Worm (Caenorhabditis elegans) whole organism, L3 larva: Measurements from ENCODE around the gene F53C3.7.
A peak's percentile ranks its signal among the peaks of the same experiment; 100 is the strongest.

ENCODE experiments used
- aly-2 ChIP-seq: fragments of 150-350 bp; optimal IDR thresholded peaks from 2 replicates; lab custom pipeline; 2014; ENCODE audit warnings: missing biosample characterization, missing genetic modification characterization
- ama-1 ChIP-seq: fragments of 150-350 bp; optimal IDR thresholded peaks from 2 replicates; lab custom pipeline; 2018
- ceh-28 ChIP-seq: fragments of 150-350 bp; optimal IDR thresholded peaks from 2 replicates; lab custom pipeline; 2014; ENCODE audit warnings: missing biosample characterization, missing genetic modification reagents, missing genetic modification characterization
- ceh-82 ChIP-seq: fragments of 150-350 bp; optimal IDR thresholded peaks from 2 replicates; lab custom pipeline; 2014; ENCODE audit warnings: missing biosample characterization, missing genetic modification characterization
- ceh-9 ChIP-seq: sonication (generic microtip); optimal IDR thresholded peaks from 2 replicates; lab custom pipeline; 2018; ENCODE audit warnings: missing biosample characterization, missing genetic modification characterization
- daf-12 ChIP-seq: fragments of 150-350 bp; optimal IDR thresholded peaks from 2 replicates; lab custom pipeline; 2014; ENCODE audit warnings: missing biosample characterization, missing genetic modification reagents, missing genetic modification characterization
- egl-27 ChIP-seq: sonication (generic microtip); optimal IDR thresholded peaks from 4 replicates; lab custom pipeline; 2017; ENCODE audit warnings: missing biosample characterization, missing genetic modification reagents, missing genetic modification characterization
- egl-5 ChIP-seq: fragments of 150-350 bp; optimal IDR thresholded peaks from 2 replicates; lab custom pipeline; 2017; ENCODE audit warnings: missing biosample characterization, missing genetic modification reagents, missing genetic modification characterization, inconsistent platforms
- elt-2 ChIP-seq: sonication (generic microtip); optimal IDR thresholded peaks from 2 replicates; lab custom pipeline; 2016; ENCODE audit warnings: missing genetic modification reagents, mild to moderate bottlenecking, missing genetic modification characterization, missing compliant biosample characterization
- eor-1 ChIP-seq, 2 experiments: fragments of 150-350 bp; optimal IDR thresholded peaks; 2 replicates each; lab custom pipeline; 2014 to 2018; ENCODE audit warnings: missing biosample characterization in 2 of 2, missing genetic modification characterization in 2 of 2
- fkh-2 ChIP-seq: fragments of 150-350 bp; optimal IDR thresholded peaks from 2 replicates; lab custom pipeline; 2014; ENCODE audit warnings: missing biosample characterization, missing genetic modification reagents, missing genetic modification characterization
- fos-1 ChIP-seq: fragments of 150-350 bp; optimal IDR thresholded peaks from 2 replicates; lab custom pipeline; 2014; ENCODE audit warnings: missing biosample characterization, missing genetic modification characterization
- hmg-11 ChIP-seq: sonication (generic microtip); optimal IDR thresholded peaks from 2 replicates; lab custom pipeline; 2016; ENCODE audit warnings: missing genetic modification characterization, missing compliant biosample characterization
- jun-1 ChIP-seq: fragments of 150-350 bp; optimal IDR thresholded peaks from 2 replicates; lab custom pipeline; 2014; ENCODE audit warnings: missing biosample characterization, missing genetic modification reagents, missing genetic modification characterization
- lin-15B ChIP-seq: fragments of 150-350 bp; optimal IDR thresholded peaks from 2 replicates; lab custom pipeline; 2014; ENCODE audit warnings: missing biosample characterization, missing genetic modification characterization
- lin-39 ChIP-seq: fragments of 150-350 bp; optimal IDR thresholded peaks from 2 replicates; lab custom pipeline; 2018; ENCODE audit warnings: missing biosample characterization, missing genetic modification reagents, missing genetic modification characterization
- mdl-1 ChIP-seq: fragments of 150-350 bp; optimal IDR thresholded peaks from 2 replicates; lab custom pipeline; 2014; ENCODE audit warnings: missing biosample characterization, missing genetic modification characterization
- nfya-1 ChIP-seq: sonication (generic microtip); optimal IDR thresholded peaks from 2 replicates; lab custom pipeline; 2017; ENCODE audit warnings: missing genetic modification characterization, mild to moderate bottlenecking, missing compliant biosample characterization, antibody characterized with exemption, moderate library complexity; ENCODE audit not compliant: insufficient read depth
- nhr-23 ChIP-seq: fragments of 150-350 bp; optimal IDR thresholded peaks from 2 replicates; lab custom pipeline; 2014; ENCODE audit warnings: missing biosample characterization, missing genetic modification reagents, missing genetic modification characterization
- nhr-25 ChIP-seq: sonication (generic microtip); optimal IDR thresholded peaks from 2 replicates; lab custom pipeline; 2017; ENCODE audit warnings: missing biosample characterization, missing genetic modification characterization
- nhr-28 ChIP-seq: fragments of 150-350 bp; optimal IDR thresholded peaks from 2 replicates; lab custom pipeline; 2014; ENCODE audit warnings: missing biosample characterization, missing genetic modification characterization
- nhr-43 ChIP-seq: sonication (generic microtip); optimal IDR thresholded peaks from 2 replicates; lab custom pipeline; 2016; ENCODE audit warnings: mild to moderate bottlenecking, missing genetic modification characterization, missing compliant biosample characterization; ENCODE audit not compliant: poor library complexity, severe bottlenecking
- nhr-67 ChIP-seq: fragments of 150-350 bp; optimal IDR thresholded peaks from 2 replicates; lab custom pipeline; 2014; ENCODE audit warnings: missing biosample characterization, missing genetic modification characterization
- nhr-76 ChIP-seq: fragments of 150-350 bp; sonication (generic microtip); optimal IDR thresholded peaks from 5 replicates; lab custom pipeline; 2014; ENCODE audit warnings: missing biosample characterization, missing genetic modification characterization
- pha-4 ChIP-seq: fragments of 150-350 bp; optimal IDR thresholded peaks from 2 replicates; lab custom pipeline; 2014; ENCODE audit warnings: missing biosample characterization, missing genetic modification reagents, missing genetic modification characterization
- pqm-1 ChIP-seq: fragments of 150-350 bp; optimal IDR thresholded peaks from 2 replicates; lab custom pipeline; 2017; ENCODE audit warnings: missing biosample characterization, missing genetic modification characterization, inconsistent platforms
- sea-2 ChIP-seq: fragments of 150-350 bp; sonication (generic microtip); optimal IDR thresholded peaks from 4 replicates; lab custom pipeline; 2014; ENCODE audit warnings: missing biosample characterization, missing genetic modification reagents, missing genetic modification characterization
- skn-1 ChIP-seq: fragments of 150-350 bp; optimal IDR thresholded peaks from 2 replicates; lab custom pipeline; 2014; ENCODE audit warnings: missing biosample characterization, missing genetic modification characterization
- snpc-4 ChIP-seq: fragments of 150-350 bp; optimal IDR thresholded peaks from 2 replicates; lab custom pipeline; 2014; ENCODE audit warnings: missing biosample characterization, missing genetic modification characterization
- tbx-2 ChIP-seq: sonication (generic microtip); optimal IDR thresholded peaks from 2 replicates; lab custom pipeline; 2016; ENCODE audit warnings: mild to moderate bottlenecking, missing genetic modification characterization, missing compliant biosample characterization
- ztf-11 ChIP-seq: fragments of 150-350 bp; optimal IDR thresholded peaks from 2 replicates; lab custom pipeline; 2014; ENCODE audit warnings: missing biosample characterization, missing genetic modification characterization
- ztf-4 ChIP-seq: fragments of 150-350 bp; optimal IDR thresholded peaks from 2 replicates; lab custom pipeline; 2014; ENCODE audit warnings: missing biosample characterization, missing genetic modification characterization

The F53C3.7 gene

ce11 chrII:3909301-3909700, 14.4 kb downstream of the F53C3.7 start:
- no peak for TF ChIP-seq jun-1 (tag; lab: Kevin White, UChicago)
- TF ChIP-seq daf-12: no peak
- no peak for TF ChIP-seq hmg-11 (tag; lab: Kevin White, UChicago)
- no peak for TF ChIP-seq lin-39 (tag; lab: Kevin White, UChicago)
- TF ChIP-seq fos-1: no peak
- no peak for TF ChIP-seq nhr-25 (tag; lab: Kevin White, UChicago)
- TF ChIP-seq ztf-11: no peak
- no peak for TF ChIP-seq egl-27 (tag; lab: Kevin White, UChicago)
- no peak for TF ChIP-seq nhr-43 (tag; lab: Kevin White, UChicago)
- TF ChIP-seq ceh-28 (tag; lab: Kevin White, UChicago): no peak
- TF ChIP-seq nfya-1 (tag; lab: Kevin White, UChicago): no peak
- TF ChIP-seq mdl-1 (tag; lab: Kevin White, UChicago): no peak
- TF ChIP-seq nhr-23 (tag; lab: Kevin White, UChicago): no peak
- no peak for TF ChIP-seq ceh-82
- no peak for TF ChIP-seq tbx-2 (tag; lab: Kevin White, UChicago)
- no peak for TF ChIP-seq ceh-9 (tag; lab: Kevin White, UChicago)
- no peak for TF ChIP-seq skn-1 (tag; lab: Kevin White, UChicago)
- TF ChIP-seq egl-5 (tag; lab: Kevin White, UChicago): no peak
- TF ChIP-seq ama-1: no peak

- TF ChIP-seq hmg-11 (tag; lab: Kevin White, UChicago) (no peak), nhr-67 (tag; lab: Kevin White, UChicago) (no peak), fkh-2 (tag; lab: Kevin White, UChicago) (no peak), aly-2 (tag; lab: Kevin White, UChicago) (no peak), lin-15B (tag; lab: Kevin White, UChicago) (no peak), sea-2 (no peak), ceh-28 (tag; lab: Kevin White, UChicago) (no peak), fos-1 (no peak), nhr-28 (tag; lab: Kevin White, UChicago) (no peak), nhr-43 (tag; lab: Kevin White, UChicago) (no peak), eor-1 (tag; optimal IDR thresholded peaks at IDR 0.05; lab: Kevin White, UChicago) (no peak), pha-4 (no peak), ceh-82 (no peak), mdl-1 (tag; lab: Kevin White, UChicago) (no peak), ztf-4 (no peak)
- TF ChIP-seq, all 47 proteins: peak for 0
Observed at ce11 chrII:3910737-3911136, 15.9 kb downstream of the F53C3.7 start, which contains the start of gene bcmo-2. Gene bcmo-2, minus strand, starts transcription at chrII:3910837.

DNA sequence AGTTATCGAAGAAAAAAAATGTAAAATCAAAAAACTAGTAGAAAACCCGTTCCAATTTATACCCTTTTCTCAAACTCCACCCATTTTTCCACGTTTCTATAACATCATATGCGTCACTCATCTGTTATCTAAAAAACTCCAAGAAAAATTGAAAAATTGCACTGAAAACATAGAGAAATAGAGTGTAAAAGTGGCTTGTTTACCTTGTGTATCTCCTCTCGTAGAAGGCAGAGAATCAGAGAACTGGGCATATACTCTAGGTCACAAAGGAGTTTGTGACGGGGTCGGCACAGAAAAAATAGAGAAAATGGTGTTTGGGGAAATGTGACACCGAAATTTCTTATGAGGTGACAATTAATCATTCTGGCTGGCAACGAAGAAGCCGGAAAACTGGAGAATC, 16.4 kb downstream of the F53C3.7 start:
- TF ChIP-seq pqm-1 (peak; percentile 58), tbx-2 (tag; lab: Kevin White, UChicago) (no peak), ceh-28 (tag; lab: Kevin White, UChicago) (peak; percentile 30), pha-4 (peak; percentile 89), mdl-1 (tag; lab: Kevin White, UChicago) (no peak), snpc-4 (tag; lab: Kevin White, UChicago) (peak; percentile 43), jun-1 (tag; lab: Kevin White, UChicago) (peak; percentile 29), elt-2 (tag; lab: Kevin White, UChicago) (peak; percentile 86)
- TF ChIP-seq, all 47 proteins: peak for 6

DNA sequence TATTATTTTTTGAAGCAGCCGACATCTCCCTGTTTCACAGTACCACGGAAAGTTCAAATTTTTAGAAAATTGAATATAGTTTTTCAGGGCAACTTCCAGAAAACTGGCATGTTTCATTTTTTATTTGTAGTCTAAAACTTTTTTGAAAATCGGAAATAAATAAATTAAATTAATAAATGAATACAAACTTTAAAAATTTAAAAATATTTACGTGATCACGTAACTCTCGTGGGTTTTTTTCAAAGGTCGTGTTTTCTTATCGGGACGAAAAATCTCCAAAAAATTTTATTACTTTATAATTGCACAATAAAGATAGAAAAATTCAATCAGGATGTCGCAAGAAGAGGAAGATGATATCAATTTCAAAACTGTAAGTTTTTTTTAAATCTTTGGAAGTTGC, 16.9 kb downstream of the F53C3.7 start, which contains the start of gene F53C3.1:
Gene F53C3.1, plus strand, starts transcription at position 301 of the 400 bp plus-strand sequence.
- TF ChIP-seq mdl-1 (tag; lab: Kevin White, UChicago): no peak

DNA sequence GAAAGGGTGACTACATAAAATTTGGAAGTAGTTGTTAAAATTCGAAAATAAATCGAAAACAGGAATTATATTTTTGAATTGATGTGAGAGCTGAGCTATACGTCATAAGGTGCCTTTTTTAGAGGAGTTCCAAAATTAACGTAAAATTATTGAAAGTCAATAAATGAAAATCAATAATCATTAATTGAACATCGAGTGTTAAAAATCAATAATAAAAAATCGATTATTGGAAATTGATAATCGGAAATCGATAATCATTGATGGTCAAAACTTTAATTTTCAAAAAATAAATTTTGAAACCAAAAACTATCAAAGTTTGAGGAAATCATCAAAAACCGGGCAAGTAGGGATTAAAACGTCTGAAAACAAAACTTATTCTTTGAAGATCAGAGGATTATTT, 18.8 kb downstream of the F53C3.7 start:
- TF ChIP-seq ceh-9 (tag; lab: Kevin White, UChicago) (no peak), nhr-25 (tag; lab: Kevin White, UChicago) (no peak), nhr-23 (tag; lab: Kevin White, UChicago) (no peak), nhr-76 (tag; lab: Kevin White, UChicago) (no peak), ceh-28 (tag; lab: Kevin White, UChicago) (peak; percentile 83), ama-1 (no peak)
